Worm (Caenorhabditis elegans) whole organism, young adult: ENCODE data around the gene hsp-110.

Experiments used
- C06A6.2 ChIP-seq: fragments of 200-800 bp; sonication (Bioruptor generic); conservative IDR thresholded peaks from 2 replicates; pipeline ENCODE4 v1.3.6; 2022; ENCODE audit warnings: missing genetic modification characterization, missing compliant biosample characterization
- F55B11.4 ChIP-seq: sonication (generic microtip); optimal IDR thresholded peaks from 2 replicates; lab custom pipeline; 2016; ENCODE audit warnings: missing compliant biosample characterization, missing genetic modification characterization, borderline replicate concordance; ENCODE audit not compliant: insufficient read depth
- lin-26 ChIP-seq: fragments of 200-800 bp; sonication (Bioruptor generic); IDR thresholded peaks from 2 replicates; pipeline ENCODE4 v1.3.6; 2022; ENCODE audit warnings: missing genetic modification reagents, missing genetic modification characterization, missing compliant biosample characterization
- mxl-1 ChIP-seq: sonication (generic microtip); optimal IDR thresholded peaks from 2 replicates; lab custom pipeline; 2016; ENCODE audit warnings: missing genetic modification characterization, missing compliant biosample characterization

DNA sequence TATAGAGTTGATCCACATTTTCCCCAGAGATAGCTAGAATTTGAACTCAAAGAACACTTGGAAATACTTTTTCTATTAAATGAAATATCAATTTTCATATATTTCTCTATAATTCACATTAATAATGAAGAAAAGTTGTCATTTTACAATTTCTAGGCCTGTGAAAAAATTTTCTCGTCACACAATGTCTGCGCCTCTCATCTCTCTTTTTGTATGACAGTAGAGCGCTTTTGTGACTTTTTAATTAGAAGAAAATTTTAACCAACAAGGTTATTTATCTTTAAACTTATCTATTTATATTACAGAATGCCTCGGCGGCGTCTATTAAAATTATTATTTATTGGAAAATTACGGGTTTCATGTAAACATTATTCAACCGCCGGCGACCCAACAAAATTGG, 17.7 kb downstream of the hsp-110 start, which contains the start of gene ZK1236.1:
- TF ChIP-seq F55B11.4 (tag; lab: Kevin White, UChicago) = no peak
- TF ChIP-seq C06A6.2 = no peak
- TF ChIP-seq mxl-1 (tag; lab: Kevin White, UChicago) = no peak
- no peak for TF ChIP-seq lin-26 (GFP tag; lab: Robert Waterston, UW)
